Worm (Caenorhabditis elegans) whole organism, late embryonic: ENCODE data around the gene C38D9.2.

ENCODE experiments used
- ceh-24 ChIP-seq: sonication (generic microtip); optimal IDR thresholded peaks from 2 replicates; lab custom pipeline; 2016; ENCODE audit warnings: mild to moderate bottlenecking, missing genetic modification characterization, missing compliant biosample characterization
- ceh-34 ChIP-seq: sonication (generic microtip); optimal IDR thresholded peaks from 2 replicates; lab custom pipeline; 2016; ENCODE audit warnings: mild to moderate bottlenecking, missing genetic modification characterization, missing compliant biosample characterization
- elt-2 ChIP-seq: sonication (generic microtip); optimal IDR thresholded peaks from 2 replicates; lab custom pipeline; 2016; ENCODE audit warnings: missing genetic modification reagents, missing genetic modification characterization, missing compliant biosample characterization
- lim-6 ChIP-seq: sonication (generic microtip); optimal IDR thresholded peaks from 2 replicates; lab custom pipeline; 2016; ENCODE audit warnings: missing genetic modification characterization, missing compliant biosample characterization
- zip-5 ChIP-seq: sonication (generic microtip); optimal IDR thresholded peaks from 2 replicates; lab custom pipeline; 2016; ENCODE audit warnings: missing genetic modification characterization, missing compliant biosample characterization

DNA sequence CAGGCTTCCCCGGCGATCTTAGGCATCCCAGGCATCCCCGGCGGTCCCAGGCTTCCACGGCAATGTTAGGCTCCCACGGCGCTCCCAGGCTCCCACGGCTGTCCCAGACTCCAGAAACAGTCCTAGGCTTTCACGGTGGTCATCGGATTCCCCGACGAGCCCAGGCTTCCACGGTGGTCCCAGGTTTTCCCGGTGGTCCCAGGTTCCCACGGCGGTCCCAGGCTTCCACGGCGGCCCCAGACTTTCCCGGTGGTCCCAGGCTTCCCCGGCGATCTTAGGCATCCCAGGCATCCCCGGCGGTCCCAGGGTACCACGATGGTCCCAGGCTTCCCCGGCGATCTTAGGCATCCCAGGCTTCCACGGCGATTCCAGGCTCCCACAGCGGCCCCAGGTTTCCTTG lies 18.3 kb upstream of the C38D9.2 start:
- peak; percentile 26 for TF ChIP-seq lim-6 (tag; lab: Kevin White, UChicago)
- TF ChIP-seq elt-2 (tag; lab: Kevin White, UChicago), result no peak
- TF ChIP-seq zip-5 (tag; lab: Kevin White, UChicago), result no peak
- TF ChIP-seq ceh-24 (tag; lab: Kevin White, UChicago), result no peak
- TF ChIP-seq ceh-34 (tag; lab: Kevin White, UChicago), result no peak
